Worm (Caenorhabditis elegans) whole organism, L1 larva: ENCODE data around the gene K02E7.1.

ENCODE experiments used
- Y116A8C.19 ChIP-seq: sonication (generic microtip); optimal IDR thresholded peaks from 2 replicates; lab custom pipeline; 2016; ENCODE audit warnings: missing compliant biosample characterization, missing genetic modification characterization, borderline replicate concordance
- blmp-1 ChIP-seq: fragments of 150-350 bp; optimal IDR thresholded peaks from 2 replicates; lab custom pipeline; 2014; ENCODE audit warnings: missing biosample characterization, missing genetic modification characterization
- ceh-8 ChIP-seq: fragments of 200-800 bp; sonication (Bioruptor generic); optimal IDR thresholded peaks from 2 replicates; lab custom pipeline; 2018; ENCODE audit warnings: mild to moderate bottlenecking, missing genetic modification characterization, moderate library complexity, missing compliant biosample characterization
- ceh-88 ChIP-seq: fragments of 200-800 bp; sonication (Bioruptor generic); IDR thresholded peaks from 2 replicates; pipeline ENCODE4 v1.3.6; 2022; ENCODE audit warnings: missing genetic modification characterization, missing compliant biosample characterization
- ceh-90 ChIP-seq: sonication (generic microtip); optimal IDR thresholded peaks from 2 replicates; lab custom pipeline; 2016; ENCODE audit warnings: missing genetic modification characterization, missing compliant biosample characterization
- ces-1 ChIP-seq: fragments of 150-350 bp; optimal IDR thresholded peaks from 2 replicates; lab custom pipeline; 2014; ENCODE audit warnings: missing biosample characterization, missing genetic modification reagents, missing genetic modification characterization
- dpl-1 ChIP-seq, 3 experiments: fragments of 150-350 bp in 2 of 3; sonication (generic microtip) in 1 of 3; optimal IDR thresholded peaks; 2 replicates each; lab custom pipeline; 2014 to 2017; ENCODE audit warnings: missing biosample characterization in 3 of 3, missing genetic modification characterization in 3 of 3, missing genetic modification reagents in 3 of 3
- efl-1 ChIP-seq, 4 experiments: fragments of 150-350 bp; optimal IDR thresholded peaks in 3 of 4; peaks in 1 of 4; 1 replicate in 1 of 4; 2 replicates in 3 of 4; lab custom pipeline; 2014; ENCODE audit warnings: missing biosample characterization in 2 of 4, missing genetic modification characterization in 2 of 4, missing genetic modification reagents in 2 of 4
- elt-2 ChIP-seq: sonication (generic microtip); optimal IDR thresholded peaks from 2 replicates; lab custom pipeline; 2016; ENCODE audit warnings: missing genetic modification characterization, mild to moderate bottlenecking, inconsistent platforms, missing compliant biosample characterization, missing genetic modification reagents
- ets-5 ChIP-seq: fragments of 200-800 bp; sonication (Bioruptor generic); IDR thresholded peaks from 2 replicates; pipeline ENCODE4 v1.3.6; 2022; ENCODE audit warnings: missing genetic modification characterization, missing compliant biosample characterization
- jun-1 ChIP-seq: fragments of 150-350 bp; optimal IDR thresholded peaks from 2 replicates; lab custom pipeline; 2014; ENCODE audit warnings: missing biosample characterization, missing genetic modification reagents, missing genetic modification characterization
- lin-15B ChIP-seq: fragments of 150-350 bp; sonication (generic microtip); optimal IDR thresholded peaks from 3 replicates; lab custom pipeline; 2014; ENCODE audit warnings: missing biosample characterization, missing genetic modification characterization
- lin-39 ChIP-seq: fragments of 150-350 bp; optimal IDR thresholded peaks from 2 replicates; lab custom pipeline; 2014; ENCODE audit warnings: missing biosample characterization, missing genetic modification reagents, missing genetic modification characterization
- lsy-2 ChIP-seq, 2 experiments: fragments of 150-350 bp; optimal IDR thresholded peaks; 2 replicates each; lab custom pipeline; 2014; ENCODE audit warnings: missing biosample characterization in 2 of 2, missing genetic modification characterization in 2 of 2
- mab-9 ChIP-seq: fragments of 200-800 bp; sonication (Bioruptor generic); IDR thresholded peaks from 2 replicates; pipeline ENCODE4 v1.3.6; 2022; ENCODE audit warnings: missing genetic modification reagents, missing genetic modification characterization, missing compliant biosample characterization
- mef-2 ChIP-seq: fragments of 150-350 bp; optimal IDR thresholded peaks from 2 replicates; lab custom pipeline; 2014; ENCODE audit warnings: missing biosample characterization, missing genetic modification characterization
- mep-1 ChIP-seq: fragments of 150-350 bp; optimal IDR thresholded peaks from 2 replicates; lab custom pipeline; 2014; ENCODE audit warnings: missing biosample characterization, missing genetic modification characterization
- nhr-11 ChIP-seq: fragments of 150-350 bp; optimal IDR thresholded peaks from 2 replicates; lab custom pipeline; 2014; ENCODE audit warnings: missing biosample characterization, missing genetic modification characterization
- nhr-19 ChIP-seq: fragments of 200-800 bp; sonication (Bioruptor generic); conservative IDR thresholded peaks from 2 replicates; pipeline ENCODE4 v1.3.6; 2022; ENCODE audit warnings: missing genetic modification characterization, missing compliant biosample characterization
- nhr-47 ChIP-seq: sonication (generic microtip); optimal IDR thresholded peaks from 2 replicates; lab custom pipeline; 2016; ENCODE audit warnings: mild to moderate bottlenecking, missing genetic modification characterization, moderate library complexity, missing compliant biosample characterization
- nhr-71 ChIP-seq: sonication (generic microtip); optimal IDR thresholded peaks from 2 replicates; lab custom pipeline; 2016; ENCODE audit warnings: mild to moderate bottlenecking, missing genetic modification characterization, moderate library complexity, missing compliant biosample characterization
- nhr-85 ChIP-seq: sonication (generic microtip); peaks from one replicate; lab custom pipeline; 2016; ENCODE audit warnings: missing genetic modification characterization, inconsistent platforms, missing compliant biosample characterization
- pax-3 ChIP-seq: fragments of 200-800 bp; sonication (Bioruptor generic); optimal IDR thresholded peaks from 2 replicates; lab custom pipeline; 2018; ENCODE audit warnings: mild to moderate bottlenecking, missing genetic modification characterization, moderate library complexity, missing compliant biosample characterization
- rnt-1 ChIP-seq: sonication (generic microtip); optimal IDR thresholded peaks from 2 replicates; lab custom pipeline; 2016; ENCODE audit warnings: mild to moderate bottlenecking, missing genetic modification characterization, moderate library complexity, missing compliant biosample characterization
- snpc-4 ChIP-seq: fragments of 150-350 bp; optimal IDR thresholded peaks from 2 replicates; lab custom pipeline; 2014; ENCODE audit warnings: missing biosample characterization, missing genetic modification characterization
- unc-86 ChIP-seq: sonication (generic microtip); optimal IDR thresholded peaks from 2 replicates; lab custom pipeline; 2016; ENCODE audit warnings: missing genetic modification characterization, missing compliant biosample characterization
- ztf-11 ChIP-seq, 2 experiments: sonication (generic microtip); optimal IDR thresholded peaks; 2 replicates each; lab custom pipeline; 2016 to 2017; ENCODE audit warnings: missing genetic modification characterization in 2 of 2, missing biosample characterization in 1 of 2, missing compliant biosample characterization in 1 of 2
- ztf-4 ChIP-seq: fragments of 150-350 bp; optimal IDR thresholded peaks from 2 replicates; lab custom pipeline; 2014; ENCODE audit warnings: missing biosample characterization, missing genetic modification characterization

The K02E7.1 gene

ce11 chrII:1105291-1105690 lies 22.3 kb downstream of the K02E7.1 start:
- TF ChIP-seq mef-2 (tag; lab: Kevin White, UChicago) (no peak), ztf-4 (no peak), pax-3 (tag; lab: Kevin White, UChicago) (no peak), ceh-8 (peak; percentile 71)

DNA sequence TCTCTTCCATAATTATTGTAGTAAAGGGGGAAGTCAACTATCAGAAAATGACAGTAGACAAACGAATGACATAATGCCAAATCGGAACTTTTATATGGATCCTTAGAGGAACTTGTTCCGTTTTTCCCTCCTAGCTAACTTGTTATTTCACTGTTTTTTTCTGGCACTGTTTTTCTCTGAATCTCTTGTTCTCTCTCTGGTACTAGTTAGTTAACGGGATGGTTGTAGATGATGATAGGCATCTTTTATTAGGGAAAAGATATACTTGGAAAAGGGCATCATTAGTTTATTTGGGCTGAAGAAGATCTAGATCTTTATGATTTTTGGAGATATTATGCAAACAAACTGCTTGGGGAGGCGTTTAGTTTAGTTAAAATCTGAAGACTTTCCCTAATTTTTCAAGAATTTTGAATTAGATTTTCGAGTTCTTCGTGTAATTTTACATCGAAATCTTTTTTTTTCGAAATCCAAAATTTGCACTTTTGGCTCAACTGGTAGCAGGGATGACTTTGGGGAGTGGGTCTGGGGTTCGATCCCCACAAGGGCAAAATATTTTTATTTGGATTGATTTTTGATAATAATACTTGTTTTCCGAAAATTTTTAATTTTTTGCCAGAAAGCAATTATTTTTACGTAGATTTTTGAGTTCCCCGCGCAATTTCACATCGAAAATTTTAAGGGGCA lies 24.1 kb downstream of the K02E7.1 start, which contains the start of gene col-40:
Gene col-40 (minus strand): TSS at position 51 of the 684 bp plus-strand sequence.
- TF ChIP-seq snpc-4 (tag; lab: Kevin White, UChicago): no peak
- TF ChIP-seq nhr-19 (GFP tag; lab: Robert Waterston, UW): no peak
- no peak for TF ChIP-seq blmp-1 (tag; lab: Kevin White, UChicago)
- no peak for TF ChIP-seq lsy-2 (tag; optimal IDR thresholded peaks at IDR 0.05; lab: Kevin White, UChicago)
- TF ChIP-seq ces-1 (GFP tag; lab: Kevin White, UChicago): no peak

DNA sequence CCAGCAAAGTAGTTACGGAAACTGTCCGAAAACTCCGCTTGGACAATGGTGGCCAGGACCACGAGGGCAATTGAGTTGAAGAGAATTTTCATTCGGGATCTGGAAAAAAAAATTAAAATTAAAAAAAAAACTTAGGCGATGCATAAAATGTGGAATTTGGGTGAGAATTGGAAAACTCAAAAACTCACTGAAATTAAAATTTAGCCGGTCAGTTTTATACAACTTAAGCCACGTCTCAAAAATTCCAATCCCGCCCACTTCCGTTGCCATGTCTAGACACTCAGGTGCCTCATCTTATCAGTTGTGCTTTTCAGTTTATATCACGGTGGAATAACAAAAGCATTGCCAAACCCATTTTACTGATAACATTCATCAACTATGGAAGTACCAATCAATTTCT lies 27.9 kb downstream of the K02E7.1 start, which contains the start of gene lips-11:
Gene lips-11 (minus strand): TSS at position 101 of the 400 bp plus-strand sequence.
- TF ChIP-seq elt-2 (tag; lab: Kevin White, UChicago): peak; percentile 59
- TF ChIP-seq ztf-11 (tag; optimal IDR thresholded peaks at IDR 0.05; lab: Kevin White, UChicago): no peak

ce11 chrII:1114133-1114532 lies 31.2 kb downstream of the K02E7.1 start, which contains the start of gene lips-12:
Gene lips-12 (minus strand): TSS chrII:1114233.
- TF ChIP-seq ceh-88 (GFP tag; lab: Robert Waterston, UW) (no peak), ztf-4 (no peak), lin-39 (tag; lab: Kevin White, UChicago) (no peak), jun-1 (tag; lab: Kevin White, UChicago) (no peak), ceh-8 (no peak)

ce11 chrII:1116521-1116920 lies 33.6 kb downstream of the K02E7.1 start:
- TF ChIP-seq snpc-4 (tag; lab: Kevin White, UChicago): peak; percentile 81
- TF ChIP-seq ets-5 (GFP tag; lab: Robert Waterston, UW): no peak

DNA sequence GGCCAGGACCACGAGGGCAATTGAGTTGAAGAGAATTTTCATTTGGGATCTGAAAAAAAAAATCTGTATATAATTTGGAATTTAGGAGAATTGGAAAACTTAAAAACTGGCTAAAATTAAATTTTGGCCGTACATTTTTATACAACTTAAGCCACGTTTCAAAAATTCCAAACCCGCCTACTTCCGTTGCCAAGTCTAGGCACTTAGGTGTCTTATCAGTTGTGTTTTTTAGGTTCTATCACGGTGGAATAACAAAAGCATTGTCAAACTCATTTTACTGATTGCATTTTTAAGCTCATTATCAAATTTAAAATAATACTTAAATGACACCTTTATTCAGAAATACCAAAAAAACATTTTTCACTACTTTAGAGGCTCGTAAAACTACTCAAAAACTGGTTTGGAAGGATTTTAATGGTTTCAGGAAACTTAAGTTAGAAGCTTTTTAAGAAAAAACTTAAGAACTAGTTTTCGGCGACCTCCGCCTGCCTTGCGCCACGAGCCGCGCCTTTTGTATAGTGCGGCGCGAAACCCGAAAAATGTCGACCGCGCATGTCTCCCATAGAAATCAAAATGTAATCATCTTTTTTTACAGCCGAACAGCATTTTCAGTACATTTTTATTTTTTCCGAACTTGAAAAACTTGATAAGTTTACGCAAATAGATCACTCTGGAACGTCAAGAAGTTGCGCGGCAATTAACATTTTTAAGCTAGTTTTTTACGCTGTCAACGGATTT lies 35.2 kb downstream of the K02E7.1 start, which contains the start of gene lips-13:
Gene lips-13 (minus strand): TSS at position 51 of the 738 bp plus-strand sequence.
- no peak for TF ChIP-seq nhr-71
- no peak for TF ChIP-seq unc-86 (tag; lab: Kevin White, UChicago)
- TF ChIP-seq, all 84 proteins: peak for 0

- TF ChIP-seq nhr-11 (tag; lab: Kevin White, UChicago) (no peak), mab-9 (GFP tag; lab: Robert Waterston, UW) (no peak), ceh-90 (tag; lab: Kevin White, UChicago) (peak; percentile 56), dpl-1 (GFP tag; optimal IDR thresholded peaks at IDR 0.05; lab: Kevin White, UChicago) (peak in 1 of 3 experiments; percentile 28), rnt-1 (tag; lab: Kevin White, UChicago) (peak; percentile 52), efl-1 (optimal IDR thresholded peaks at IDR 0.05; lab: Kevin White, UChicago) (peak in 1 of 2 experiments; percentile 8), efl-1 (GFP tag; optimal IDR thresholded peaks at IDR 0.05 in 1 of 2; lab: Kevin White, UChicago) (peak; percentile 38 to 82), Y116A8C.19 (tag; lab: Kevin White, UChicago) (no peak), nhr-85 (tag; lab: Kevin White, UChicago) (no peak), mep-1 (peak; percentile 1), nhr-47 (no peak), lin-15B (tag; lab: Kevin White, UChicago) (no peak)
Observed at ce11 chrII:1123208-1123607, 40.2 kb downstream of the K02E7.1 start, which contains the start of the genes sut-1 and eri-3. Gene sut-1 (minus strand): TSS chrII:1123265. Gene eri-3 (plus strand): TSS chrII:1123534.
